Worm (Caenorhabditis elegans) whole organism, L3 larva: ENCODE data around the gene kvs-3.

ENCODE experiments used
- elt-3 ChIP-seq, 3 experiments: fragments of 150-350 bp in 1 of 3; sonication (generic microtip) in 2 of 3; optimal IDR thresholded peaks; 2 replicates in 2 of 3; 4 replicates in 1 of 3; lab custom pipeline; 2014 to 2017; ENCODE audit warnings: missing biosample characterization in 3 of 3, missing genetic modification characterization in 3 of 3
- unc-39 ChIP-seq: sonication (generic microtip); optimal IDR thresholded peaks from 4 replicates; lab custom pipeline; 2017; ENCODE audit warnings: missing biosample characterization, missing genetic modification characterization
- ztf-4 ChIP-seq: fragments of 150-350 bp; optimal IDR thresholded peaks from 2 replicates; lab custom pipeline; 2014; ENCODE audit warnings: missing biosample characterization, missing genetic modification characterization

ce11 chrV:9346804-9347203 is 28.7 kb downstream of the kvs-3 start, which contains the start of the genes K07B1.7 and try-5:
- TF ChIP-seq unc-39: no peak
- no peak for TF ChIP-seq elt-3 (tag; optimal IDR thresholded peaks at IDR 0.05; lab: Kevin White, UChicago)
- no peak for TF ChIP-seq ztf-4
